Fruit fly (Drosophila melanogaster): ENCODE results near the gene dj.
A peak's percentile ranks its signal among the peaks of the same experiment; 100 is the strongest.

dj gene

dm6 chr3R:7067092-7067491, 8.0 kb downstream of the dj start, which contains the start of the genes CG1105 and CG1965 (continued):
- TF ChIP-seq p53 (GFP tag; optimal IDR thresholded peaks at IDR 0.05), result peak; percentile 82
- TF ChIP-seq Atf3 (GFP tag; optimal IDR thresholded peaks at IDR 0.05), result peak; percentile 88
- peak; percentile 72 for TF ChIP-seq nau (GFP tag; optimal IDR thresholded peaks at IDR 0.05)
- peak; percentile 83 for TF ChIP-seq nerfin-1 (tag; optimal IDR thresholded peaks at IDR 0.05)
- peak; percentile 64 for TF ChIP-seq BtbVII (GFP tag; optimal IDR thresholded peaks at IDR 0.05)
- peak; percentile 91 for TF ChIP-seq CG7963 (GFP tag; IDR thresholded peaks at IDR 0.05; ENCODE audit: partially characterized antibody)
- TF ChIP-seq CG2120 (GFP tag; optimal IDR thresholded peaks at IDR 0.05), result peak; percentile 98
- TF ChIP-seq Dfd (GFP tag; optimal IDR thresholded peaks at IDR 0.05), result peak in 1 of 2 experiments; percentile 90
- peak; percentile 94 for TF ChIP-seq ci (GFP tag; IDR thresholded peaks at IDR 0.05)
- TF ChIP-seq cad (GFP tag; optimal IDR thresholded peaks at IDR 0.05), result no peak
- TF ChIP-seq Bdp1 (GFP tag; optimal IDR thresholded peaks at IDR 0.05), result peak; percentile 85
- TF ChIP-seq gcm (GFP tag; optimal IDR thresholded peaks at IDR 0.05), result peak; percentile 85
- TF ChIP-seq CG6813 (GFP tag; optimal IDR thresholded peaks at IDR 0.05), result peak; percentile 53
- TF ChIP-seq chm (GFP tag; IDR thresholded peaks at IDR 0.05), result peak; percentile 94
- TF ChIP-seq nom (GFP tag; optimal IDR thresholded peaks at IDR 0.05), result peak; percentile 33
- TF ChIP-seq ranshi (GFP tag; IDR thresholded peaks at IDR 0.05), result peak; percentile 95
- TF ChIP-seq CG32532 (GFP tag; IDR thresholded peaks at IDR 0.05), result peak; percentile 96
- 0 out of 3 replicates have a peak, but pooled peaks have one; percentile 19 for TF ChIP-seq z (GFP tag; IDR thresholded peaks at IDR 0.05)
- peak; percentile 94 for TF ChIP-seq CG13424 (tag; optimal IDR thresholded peaks at IDR 0.05)
- TF ChIP-seq corto (GFP tag; optimal IDR thresholded peaks at IDR 0.05), result no peak
- TF ChIP-seq CG11085 (GFP tag; IDR thresholded peaks at IDR 0.05), result peak; percentile 91
- peak; percentile 99 for TF ChIP-seq CG7928 (GFP tag; optimal IDR thresholded peaks at IDR 0.05)
- peak; percentile 88 for TF ChIP-seq CG13123 (GFP tag; optimal IDR thresholded peaks at IDR 0.05)
- TF ChIP-seq CG3163 (GFP tag; optimal IDR thresholded peaks at IDR 0.05), result peak; percentile 76
- peak; percentile 96 for TF ChIP-seq CG12659 (GFP tag; optimal IDR thresholded peaks at IDR 0.05)
- TF ChIP-seq klu (GFP tag; IDR thresholded peaks at IDR 0.05), result peak; percentile 94
- peak; percentile 91 for TF ChIP-seq CG17328 (GFP tag; IDR thresholded peaks at IDR 0.05)
- TF ChIP-seq Oaz (GFP tag; IDR thresholded peaks at IDR 0.05), result peak; percentile 91
- TF ChIP-seq sens (GFP tag), result peak; percentile 99
- TF ChIP-seq pan (optimal IDR thresholded peaks at IDR 0.05), result no peak
- peak in 1 of 2 experiments; percentile 93 for TF ChIP-seq pan (GFP tag; optimal IDR thresholded peaks at IDR 0.05 in 1 of 2, IDR thresholded peaks at IDR 0.05 in 1 of 2)
- TF ChIP-seq Optix (GFP tag; IDR thresholded peaks at IDR 0.05), result peak; percentile 89
- TF ChIP-seq wdn (GFP tag; IDR thresholded peaks at IDR 0.05), result peak; percentile 79
- TF ChIP-seq CrebB (tag; optimal IDR thresholded peaks at IDR 0.05), result peak; percentile 86
- TF ChIP-seq CG16779 (GFP tag; IDR thresholded peaks at IDR 0.05), result peak; percentile 72
- TF ChIP-seq Dip2 (GFP tag; IDR thresholded peaks at IDR 0.05), result peak; percentile 37; the same call in 1 of the 2 replicates
- peak; percentile 93 for TF ChIP-seq CG18764 (GFP tag; optimal IDR thresholded peaks at IDR 0.05)
- peak; percentile 79 for TF ChIP-seq ro (GFP tag; IDR thresholded peaks at IDR 0.05)
- TF ChIP-seq CG14014 (GFP tag; IDR thresholded peaks at IDR 0.05), result peak; percentile 92
- TF ChIP-seq da (GFP tag; optimal IDR thresholded peaks at IDR 0.05), result peak; percentile 84
- peak in 1 of 2 experiments; percentile 32 for TF ChIP-seq Hr78 (GFP tag; optimal IDR thresholded peaks at IDR 0.05)
- peak; percentile 85 for TF ChIP-seq emc (GFP tag; optimal IDR thresholded peaks at IDR 0.05)
- TF ChIP-seq row (GFP tag; IDR thresholded peaks at IDR 0.05), result peak; percentile 97
- peak; percentile 75 for TF ChIP-seq CG3407 (GFP tag; optimal IDR thresholded peaks at IDR 0.05)
- peak; percentile 82 for TF ChIP-seq salm (tag; optimal IDR thresholded peaks at IDR 0.05)
- no peak for TF ChIP-seq Kr (GFP tag; optimal IDR thresholded peaks at IDR 0.05)
- TF ChIP-seq ab (GFP tag; optimal IDR thresholded peaks at IDR 0.05), result peak; percentile 68
- peak; percentile 90 for TF ChIP-seq CG10209 (GFP tag; optimal IDR thresholded peaks at IDR 0.05)
- TF ChIP-seq abd-A (tag; optimal IDR thresholded peaks at IDR 0.05), result no peak
- peak; percentile 86 for TF ChIP-seq ato (GFP tag; IDR thresholded peaks at IDR 0.05; ENCODE audit: partially characterized antibody)
- peak; percentile 83 for TF ChIP-seq otp (GFP tag; IDR thresholded peaks at IDR 0.05)
